Fruit fly (Drosophila melanogaster): ENCODE results near the gene Pink1.

DNA sequence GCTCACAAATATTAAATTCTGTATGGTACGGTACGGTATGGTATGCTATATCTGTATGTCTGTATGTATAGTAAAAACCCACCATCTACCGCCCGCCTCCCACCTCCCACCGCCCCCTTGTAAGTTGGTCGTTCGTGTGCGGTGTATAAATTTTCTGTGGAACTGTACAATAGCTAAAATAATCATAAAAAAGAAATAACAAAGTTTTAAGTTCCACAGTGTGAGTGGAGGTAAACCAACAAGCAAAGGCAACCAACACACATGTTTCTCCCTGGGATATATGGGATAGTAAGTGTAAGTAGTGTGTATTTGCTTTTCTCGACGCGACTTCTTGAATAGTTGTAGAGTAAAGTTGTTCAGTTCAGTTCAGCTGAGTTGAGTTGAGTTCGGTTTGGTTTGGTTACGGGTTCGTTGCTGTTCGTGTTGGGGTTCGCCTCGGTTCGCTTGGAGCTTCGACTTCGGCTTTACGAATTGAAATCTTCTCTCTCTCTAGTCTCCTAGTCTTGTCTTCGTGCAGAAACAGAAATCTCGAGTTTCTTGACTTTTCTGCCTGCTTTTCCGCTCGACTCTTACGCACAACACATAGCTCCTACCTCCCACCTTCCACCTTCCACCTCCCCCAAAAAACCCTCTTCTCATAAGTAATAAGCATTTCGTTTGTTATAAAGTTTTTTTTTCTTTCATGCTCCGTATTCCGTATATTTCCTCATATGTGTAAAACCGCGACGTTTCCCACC lies 23.1 kb downstream of the Pink1 start:
- no peak for TF ChIP-seq CG7101 (tag; optimal IDR thresholded peaks at IDR 0.05)
- no peak for TF ChIP-seq CG7045 (GFP tag; optimal IDR thresholded peaks at IDR 0.05)
- TF ChIP-seq cnc (optimal IDR thresholded peaks at IDR 0.05) = no peak
- TF ChIP-seq tj (GFP tag; optimal IDR thresholded peaks at IDR 0.05) = no peak
